Fruit fly (Drosophila melanogaster) S2 (cell line): Measurements from ENCODE around the gene Tpi.

Source experiments
- CG8478 ChIP-seq: fragments of >200 bp; optimal IDR thresholded peaks from 2 replicates; lab custom pipeline; 2018
- CTCF ChIP-seq, 2 experiments: fragments of >200 bp; optimal IDR thresholded peaks; 2 replicates each; lab custom pipeline; 2018

DNA sequence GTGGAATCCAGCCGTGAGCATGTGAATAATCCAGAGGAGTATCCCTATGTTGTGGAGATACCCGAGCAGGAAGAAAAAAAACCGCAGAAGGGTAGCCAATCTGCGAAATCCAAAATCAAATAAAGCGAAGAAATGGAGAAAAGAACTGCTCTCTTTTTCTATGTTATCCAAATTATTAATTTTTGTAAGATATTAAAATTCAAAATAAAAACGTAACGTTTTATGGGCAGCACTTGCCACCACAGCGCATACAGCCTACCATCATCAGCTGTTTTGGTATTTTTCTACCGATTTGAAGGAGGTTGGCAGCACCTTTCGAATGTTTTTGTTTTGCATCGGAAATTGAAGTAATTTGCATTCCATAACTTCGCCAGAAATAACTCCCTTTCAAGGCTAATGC, 45.5 kb upstream of the Tpi start, which contains the start of gene Bet5:
- TF ChIP-seq CTCF (optimal IDR thresholded peaks at IDR 0.05; lab: Kevin White, UChicago), result no peak
- no peak for TF ChIP-seq CG8478 (lab: Kevin White, UChicago)
